Fruit fly (Drosophila melanogaster) whole organism, embryonic: ENCODE results near the gene CG9920.

Source experiments
- Asciz ChIP-seq: fragments of 200-800 bp; sonication (Bioruptor generic); optimal IDR thresholded peaks from 2 replicates; lab custom pipeline; 2017; ENCODE audit warnings: missing biosample characterization, mild to moderate bottlenecking, missing genetic modification characterization, missing genetic modification reagents
- Bteb2 ChIP-seq: fragments of 200-800 bp; sonication (Bioruptor generic); optimal IDR thresholded peaks from 2 replicates; lab custom pipeline; 2016; ENCODE audit warnings: missing biosample characterization, missing genetic modification characterization
- CG10147 ChIP-seq: fragments of 200-800 bp; sonication (Bioruptor generic); optimal IDR thresholded peaks from 2 replicates; lab custom pipeline; 2019; ENCODE audit warnings: missing biosample characterization, mild to moderate bottlenecking, missing genetic modification characterization, moderate library complexity
- CG15073 ChIP-seq: fragments of 200-800 bp; sonication (Bioruptor generic); optimal IDR thresholded peaks from 2 replicates; lab custom pipeline; 2016; ENCODE audit warnings: missing biosample characterization, missing genetic modification characterization
- CG16863 ChIP-seq: fragments of 200-800 bp; sonication (Bioruptor generic); optimal IDR thresholded peaks from 3 replicates; lab custom pipeline; 2016; ENCODE audit warnings: missing biosample characterization, missing genetic modification characterization
- CG17186 ChIP-seq: fragments of 200-800 bp; sonication (Bioruptor generic); optimal IDR thresholded peaks from 3 replicates; lab custom pipeline; 2017; ENCODE audit warnings: missing biosample characterization, missing genetic modification reagents, missing genetic modification characterization
- CG1792 ChIP-seq: fragments of 200-800 bp; sonication (Bioruptor generic); optimal IDR thresholded peaks from 2 replicates; lab custom pipeline; 2016; ENCODE audit warnings: missing biosample characterization, missing genetic modification characterization
- CG18476 ChIP-seq: fragments of 200-800 bp; sonication (Bioruptor generic); optimal IDR thresholded peaks from 2 replicates; lab custom pipeline; 2016; ENCODE audit warnings: missing biosample characterization, mild to moderate bottlenecking, missing genetic modification characterization
- CG31388 ChIP-seq: fragments of 200-800 bp; sonication (Bioruptor generic); optimal IDR thresholded peaks from 2 replicates; lab custom pipeline; 2016; ENCODE audit warnings: missing biosample characterization, missing genetic modification characterization
- CG4328 ChIP-seq: fragments of 200-800 bp; sonication (Bioruptor generic); optimal IDR thresholded peaks from 3 replicates; lab custom pipeline; 2017; ENCODE audit warnings: missing biosample characterization, missing genetic modification reagents, missing genetic modification characterization
- CG4854 ChIP-seq: fragments of 200-800 bp; sonication (Bioruptor generic); optimal IDR thresholded peaks from 2 replicates; lab custom pipeline; 2016; ENCODE audit warnings: missing biosample characterization, missing genetic modification characterization, inconsistent platforms
- CG6175 ChIP-seq: fragments of 200-800 bp; sonication (Bioruptor generic); IDR thresholded peaks from 3 replicates; pipeline ENCODE4 v1.3.6; 2022; ENCODE audit warnings: missing biosample characterization, missing genetic modification characterization
- CG6791 ChIP-seq: fragments of 200-800 bp; sonication (Bioruptor generic); IDR thresholded peaks from 3 replicates; pipeline ENCODE4 v1.3.6; 2022; ENCODE audit warnings: missing biosample characterization, missing genetic modification characterization; ENCODE audit not compliant: partially characterized antibody
- CG8089 ChIP-seq: fragments of 200-800 bp; sonication (Bioruptor generic); optimal IDR thresholded peaks from 3 replicates; lab custom pipeline; 2016; ENCODE audit warnings: missing biosample characterization, missing genetic modification characterization
- CG8290 ChIP-seq, 3 experiments: fragments of 200-800 bp; sonication (Bioruptor generic); optimal IDR thresholded peaks; 2 replicates each; lab custom pipeline; 2016 to 2019; ENCODE audit warnings: missing biosample characterization in 3 of 3, missing genetic modification characterization in 3 of 3, mild to moderate bottlenecking in 2 of 3, moderate library complexity in 1 of 3
- CG9817 ChIP-seq: fragments of 200-800 bp; sonication (Bioruptor generic); optimal IDR thresholded peaks from 2 replicates; lab custom pipeline; 2018; ENCODE audit warnings: missing biosample characterization, mild to moderate bottlenecking, missing genetic modification characterization, moderate library complexity
- CoRest ChIP-seq: fragments of 200-800 bp; sonication (Bioruptor generic); optimal IDR thresholded peaks from 3 replicates; lab custom pipeline; 2018; ENCODE audit warnings: missing biosample characterization, mild to moderate bottlenecking, missing genetic modification characterization, moderate library complexity
- Fer2 ChIP-seq: fragments of 200-800 bp; sonication (Bioruptor generic); optimal IDR thresholded peaks from 2 replicates; lab custom pipeline; 2018; ENCODE audit warnings: missing biosample characterization, mild to moderate bottlenecking, missing genetic modification characterization, moderate library complexity
- Hey ChIP-seq: fragments of 200-800 bp; sonication (Bioruptor generic); optimal IDR thresholded peaks from 3 replicates; lab custom pipeline; 2018; ENCODE audit warnings: missing biosample characterization, mild to moderate bottlenecking, missing genetic modification characterization
- Max ChIP-seq: fragments of 200-800 bp; sonication (Bioruptor generic); optimal IDR thresholded peaks from 2 replicates; lab custom pipeline; 2016; ENCODE audit warnings: missing biosample characterization, mild to moderate bottlenecking, missing genetic modification characterization
- Mes4 ChIP-seq: fragments of 200-800 bp; sonication (Bioruptor generic); optimal IDR thresholded peaks from 2 replicates; lab custom pipeline; 2016; ENCODE audit warnings: missing biosample characterization, missing genetic modification characterization
- Mrtf ChIP-seq: fragments of 200-800 bp; sonication (Bioruptor generic); IDR thresholded peaks from 3 replicates; pipeline ENCODE4 v1.3.6; 2022; ENCODE audit warnings: missing biosample characterization, missing genetic modification characterization
- NC2α ChIP-seq: fragments of 200-800 bp; sonication (Bioruptor generic); optimal IDR thresholded peaks from 2 replicates; lab custom pipeline; 2016; ENCODE audit warnings: missing biosample characterization, missing genetic modification characterization
- NK7.1 ChIP-seq: fragments of 200-800 bp; sonication (Bioruptor generic); optimal IDR thresholded peaks from 3 replicates; lab custom pipeline; 2016; ENCODE audit warnings: missing biosample characterization, missing genetic modification characterization
- Neu2 ChIP-seq: fragments of 200-800 bp; sonication (Bioruptor generic); optimal IDR thresholded peaks from 3 replicates; lab custom pipeline; 2016; ENCODE audit warnings: missing biosample characterization, missing genetic modification characterization, borderline replicate concordance
- Nf-YC ChIP-seq: fragments of 200-800 bp; optimal IDR thresholded peaks from 3 replicates; lab custom pipeline; 2019; ENCODE audit warnings: missing biosample characterization, mild to moderate bottlenecking, missing genetic modification characterization, moderate library complexity
- Rfx ChIP-seq: fragments of 200-800 bp; sonication (Bioruptor generic); IDR thresholded peaks from 2 replicates; pipeline ENCODE4 v1.3.6; 2022; ENCODE audit warnings: missing biosample characterization, missing genetic modification characterization
- Taf1 ChIP-seq: fragments of 200-800 bp; sonication (Bioruptor generic); IDR thresholded peaks from 2 replicates; pipeline ENCODE4 v1.3.6; 2022; ENCODE audit warnings: missing biosample characterization, missing genetic modification characterization
- Xrp1 ChIP-seq: fragments of 200-800 bp; sonication (Bioruptor generic); IDR thresholded peaks from 2 replicates; pipeline ENCODE4 v1.3.6; 2022; ENCODE audit warnings: missing biosample characterization, missing genetic modification characterization
- ara ChIP-seq: fragments of 200-800 bp; sonication (Bioruptor generic); IDR thresholded peaks from 2 replicates; pipeline ENCODE4 v1.3.6; 2022; ENCODE audit warnings: missing biosample characterization, missing genetic modification characterization
- corto ChIP-seq: fragments of 200-800 bp; sonication (Bioruptor generic); optimal IDR thresholded peaks from 2 replicates; lab custom pipeline; 2016; ENCODE audit warnings: missing biosample characterization, mild to moderate bottlenecking, missing genetic modification characterization, moderate library complexity
- da ChIP-seq: fragments of 200-800 bp; sonication (Bioruptor generic); optimal IDR thresholded peaks from 2 replicates; lab custom pipeline; 2016; ENCODE audit warnings: missing biosample characterization, missing genetic modification characterization
- disco-r ChIP-seq: fragments of 200-800 bp; sonication (Bioruptor generic); optimal IDR thresholded peaks from 2 replicates; lab custom pipeline; 2016; ENCODE audit warnings: missing biosample characterization, missing genetic modification characterization
- dmrt99B ChIP-seq: fragments of 200-800 bp; sonication (Bioruptor generic); optimal IDR thresholded peaks from 2 replicates; lab custom pipeline; 2018; ENCODE audit warnings: missing biosample characterization, mild to moderate bottlenecking, missing genetic modification characterization, moderate library complexity
- eyg ChIP-seq: fragments of 200-800 bp; sonication (Bioruptor generic); optimal IDR thresholded peaks from 3 replicates; lab custom pipeline; 2016; ENCODE audit warnings: missing biosample characterization, missing genetic modification characterization
- fd64A ChIP-seq: fragments of 200-800 bp; sonication (Bioruptor generic); optimal IDR thresholded peaks from 3 replicates; lab custom pipeline; 2018; ENCODE audit warnings: missing biosample characterization, mild to moderate bottlenecking, missing genetic modification characterization
- gcm ChIP-seq: fragments of 200-800 bp; sonication (Bioruptor generic); optimal IDR thresholded peaks from 2 replicates; lab custom pipeline; 2019; ENCODE audit warnings: missing biosample characterization, mild to moderate bottlenecking, missing genetic modification characterization, moderate library complexity
- gsb-n ChIP-seq: fragments of 200-800 bp; sonication (Bioruptor generic); optimal IDR thresholded peaks from 3 replicates; lab custom pipeline; 2018; ENCODE audit warnings: missing biosample characterization, mild to moderate bottlenecking, missing genetic modification characterization
- hb ChIP-seq: fragments of 200-800 bp; sonication (Bioruptor generic); IDR thresholded peaks from 3 replicates; pipeline ENCODE4 v1.3.6; 2022; ENCODE audit warnings: missing biosample characterization, missing genetic modification characterization; ENCODE audit not compliant: partially characterized antibody
- her ChIP-seq: fragments of 200-800 bp; sonication (Bioruptor generic); optimal IDR thresholded peaks from 2 replicates; lab custom pipeline; 2016; ENCODE audit warnings: missing biosample characterization, missing genetic modification characterization
- jigr1 ChIP-seq: fragments of 200-800 bp; sonication (Bioruptor generic); IDR thresholded peaks from 3 replicates; pipeline ENCODE4 v1.3.6; 2022; ENCODE audit warnings: missing biosample characterization, missing genetic modification characterization
- maf-S ChIP-seq: fragments of 200-800 bp; sonication (Bioruptor generic); optimal IDR thresholded peaks from 2 replicates; lab custom pipeline; 2016; ENCODE audit warnings: missing biosample characterization, missing genetic modification characterization
- mam ChIP-seq: fragments of 200-800 bp; sonication (Bioruptor generic); optimal IDR thresholded peaks from 3 replicates; lab custom pipeline; 2016; ENCODE audit warnings: missing biosample characterization, missing genetic modification characterization
- nau ChIP-seq: fragments of 200-800 bp; sonication (Bioruptor generic); optimal IDR thresholded peaks from 3 replicates; lab custom pipeline; 2017; ENCODE audit warnings: missing biosample characterization, mild to moderate bottlenecking, missing genetic modification characterization, missing genetic modification reagents
- ranshi ChIP-seq: fragments of 200-800 bp; sonication (Bioruptor generic); IDR thresholded peaks from 2 replicates; pipeline ENCODE4 v1.3.6; 2022; ENCODE audit warnings: missing biosample characterization, missing genetic modification characterization
- ro ChIP-seq: fragments of 200-800 bp; sonication (Bioruptor generic); IDR thresholded peaks from 2 replicates; pipeline ENCODE4 v1.3.6; 2022; ENCODE audit warnings: missing biosample characterization, missing genetic modification characterization
- sqz ChIP-seq: fragments of 200-800 bp; sonication (Bioruptor generic); optimal IDR thresholded peaks from 3 replicates; lab custom pipeline; 2018; ENCODE audit warnings: missing biosample characterization, mild to moderate bottlenecking, missing genetic modification characterization
- toy ChIP-seq: fragments of 200-800 bp; sonication (Bioruptor generic); IDR thresholded peaks from 2 replicates; pipeline ENCODE4 v1.3.6; 2022; ENCODE audit warnings: missing biosample characterization, missing genetic modification characterization

The CG9920 gene

dm6 chr3R:14108158-14108921 is 10.5 kb upstream of the CG9920 start, which contains the start of gene CG12402 (continued):
- TF ChIP-seq CG17186 (GFP tag; lab: Kevin White, UChicago) (peak; percentile 50), mam (GFP tag; lab: Kevin White, UChicago) (peak; percentile 59), CG6791 (no peak; the same call in 2 of the 3 replicates), Fer2 (tag; lab: Kevin White, UChicago) (peak; percentile 65), NC2α (peak; percentile 22), Hey (tag; lab: Kevin White, UChicago) (no peak), Asciz (GFP tag; lab: Kevin White, UChicago) (peak; percentile 88), CG31388 (peak; percentile 55), corto (no peak), Mes4 (peak; percentile 56), hb (GFP tag; lab: Robert Waterston, UW) (no peak), CG4328 (GFP tag; lab: Kevin White, UChicago) (peak; percentile 57), CG1792 (GFP tag; lab: Kevin White, UChicago) (peak; percentile 51), eyg (peak; percentile 6), Rfx (GFP tag; lab: Robert Waterston, UW) (peak; percentile 81), Mrtf (GFP tag; lab: Robert Waterston, UW) (peak; percentile 84), Max (GFP tag; lab: Kevin White, UChicago) (peak; percentile 56), Neu2 (no peak), CG8089 (peak; percentile 61), sqz (GFP tag; lab: Kevin White, UChicago) (peak; percentile 86), CG10147 (GFP tag; lab: Kevin White, UChicago) (peak; percentile 70), ranshi (GFP tag; lab: Robert Waterston, UW) (peak; percentile 85), CG9817 (tag; lab: Kevin White, UChicago) (peak; percentile 65), CG16863 (peak; percentile 71), dmrt99B (tag; lab: Kevin White, UChicago) (peak; percentile 92), nau (GFP tag; lab: Kevin White, UChicago) (peak; percentile 76), her (GFP tag; lab: Kevin White, UChicago) (peak; percentile 72), fd64A (peak; percentile 38), Xrp1 (GFP tag; lab: Robert Waterston, UW) (peak; percentile 91), jigr1 (no peak), CG18476 (GFP tag; lab: Kevin White, UChicago) (peak; percentile 73), Bteb2 (GFP tag; lab: Kevin White, UChicago) (peak; percentile 9), da (peak; percentile 45), CoRest (tag; lab: Kevin White, UChicago) (peak; percentile 85), toy (GFP tag; lab: Robert Waterston, UW) (0 out of 2 replicates have a peak, but pooled peaks have one; percentile 11), Nf-YC (tag; lab: Kevin White, UChicago) (peak; percentile 77), gsb-n (peak; percentile 73), maf-S (GFP tag; lab: Kevin White, UChicago) (no peak), CG15073 (GFP tag; lab: Kevin White, UChicago) (no peak), CG6175 (peak; percentile 52; the same call in 1 of the 3 replicates), CG4854 (GFP tag; lab: Kevin White, UChicago) (peak; percentile 44), ro (GFP tag; lab: Robert Waterston, UW) (peak; percentile 76), disco-r (GFP tag; lab: Kevin White, UChicago) (peak; percentile 20), ara (peak; percentile 80), Taf1 (GFP tag; lab: Robert Waterston, UW) (peak; percentile 50; the same call in 1 of the 2 replicates), gcm (peak; percentile 86), CG8290 (GFP tag; optimal IDR thresholded peaks at IDR 0.05; lab: Kevin White, UChicago) (peak; percentile 82), CG8290 (tag; optimal IDR thresholded peaks at IDR 0.05; lab: Kevin White, UChicago) (peak; percentile 53 to 90), NK7.1 (GFP tag; lab: Kevin White, UChicago) (peak; percentile 11)
